Worm (Caenorhabditis elegans) whole organism, early embryonic: ENCODE results near the gene F26G1.9.

Experiments used
- B0310.2 ChIP-seq: sonication (generic microtip); optimal IDR thresholded peaks from 2 replicates; lab custom pipeline; 2016; ENCODE audit warnings: mild to moderate bottlenecking, missing genetic modification characterization, missing compliant biosample characterization
- aly-1 ChIP-seq: sonication (generic microtip); optimal IDR thresholded peaks from 2 replicates; lab custom pipeline; 2016; ENCODE audit warnings: missing genetic modification characterization, missing compliant biosample characterization
- ama-1 ChIP-seq: fragments of 150-350 bp; optimal IDR thresholded peaks from 2 replicates; lab custom pipeline; 2014
- ceh-13 ChIP-seq: fragments of 200-800 bp; sonication (Bioruptor generic); optimal IDR thresholded peaks from 2 replicates; lab custom pipeline; 2018; ENCODE audit warnings: mild to moderate bottlenecking, missing genetic modification characterization, missing compliant biosample characterization
- ceh-36 ChIP-seq: sonication (generic microtip); optimal IDR thresholded peaks from 2 replicates; lab custom pipeline; 2016; ENCODE audit warnings: missing genetic modification characterization, inconsistent platforms, missing compliant biosample characterization
- flt-1 ChIP-seq: fragments of 200-800 bp; sonication (Bioruptor generic); IDR thresholded peaks from 2 replicates; pipeline ENCODE4 v1.3.6; 2022; ENCODE audit warnings: missing genetic modification characterization, missing compliant biosample characterization
- hmbx-1 ChIP-seq: sonication (generic microtip); optimal IDR thresholded peaks from 2 replicates; lab custom pipeline; 2016; ENCODE audit warnings: mild to moderate bottlenecking, missing genetic modification characterization, missing compliant biosample characterization
- hmg-4 ChIP-seq: fragments of 200-800 bp; sonication (Bioruptor generic); optimal IDR thresholded peaks from 2 replicates; lab custom pipeline; 2018; ENCODE audit warnings: mild to moderate bottlenecking, missing genetic modification characterization, missing compliant biosample characterization
- hnd-1 ChIP-seq: sonication (generic microtip); optimal IDR thresholded peaks from 2 replicates; lab custom pipeline; 2016; ENCODE audit warnings: missing genetic modification characterization, missing compliant biosample characterization
- pes-1 ChIP-seq: fragments of 200-800 bp; sonication (Bioruptor generic); IDR thresholded peaks from 2 replicates; pipeline ENCODE4 v1.3.6; 2022; ENCODE audit warnings: missing genetic modification reagents, missing genetic modification characterization, missing compliant biosample characterization
- sea-1 ChIP-seq: fragments of 200-800 bp; sonication (Bioruptor generic); conservative IDR thresholded peaks from 2 replicates; pipeline ENCODE4 v1.3.6; 2022; ENCODE audit warnings: missing genetic modification characterization, missing compliant biosample characterization
- tbx-11 ChIP-seq: fragments of 200-800 bp; sonication (Bioruptor generic); IDR thresholded peaks from 2 replicates; pipeline ENCODE4 v1.3.6; 2022; ENCODE audit warnings: missing genetic modification characterization, missing compliant biosample characterization
- tbx-37 ChIP-seq: fragments of 200-800 bp; sonication (Bioruptor generic); conservative IDR thresholded peaks from 2 replicates; pipeline ENCODE4 v1.3.6; 2022; ENCODE audit warnings: missing genetic modification reagents, missing genetic modification characterization, missing compliant biosample characterization
- tra-4 ChIP-seq: sonication (generic microtip); optimal IDR thresholded peaks from 2 replicates; lab custom pipeline; 2017; ENCODE audit warnings: missing genetic modification characterization, missing compliant biosample characterization

DNA sequence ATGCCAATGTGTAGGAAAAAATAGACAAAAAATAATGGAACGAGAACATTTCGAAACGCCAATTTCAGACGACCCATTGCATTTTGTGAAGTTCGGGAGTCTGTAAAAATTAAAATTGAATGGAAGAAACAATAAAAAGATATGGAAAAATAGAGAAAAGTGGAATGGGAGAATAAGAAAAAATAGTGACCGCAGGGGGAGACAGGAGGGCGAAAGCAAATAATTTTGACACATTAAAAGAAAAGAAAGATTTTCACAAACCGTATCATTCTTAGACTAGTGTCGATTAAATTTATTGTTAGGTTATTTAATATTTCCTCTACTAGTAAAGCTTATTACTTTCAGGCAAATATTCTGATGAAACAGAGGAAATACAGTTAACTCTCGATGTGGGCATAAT, 39.9 kb downstream of the F26G1.9 start, which contains the start of gene F41C3.11:
- TF ChIP-seq hmg-4 = no peak
- no peak for TF ChIP-seq aly-1 (tag; lab: Kevin White, UChicago)
- no peak for TF ChIP-seq hmbx-1 (tag; lab: Kevin White, UChicago)
- TF ChIP-seq ceh-13 = no peak
- TF ChIP-seq ama-1 (lab: Kevin White, UChicago) = no peak
- TF ChIP-seq ceh-36 (tag; lab: Kevin White, UChicago) = no peak
- TF ChIP-seq sea-1 (GFP tag; lab: Robert Waterston, UW) = no peak
- no peak for TF ChIP-seq B0310.2
- TF ChIP-seq flt-1 = no peak
- no peak for TF ChIP-seq pes-1
- no peak for TF ChIP-seq tra-4 (tag; lab: Kevin White, UChicago)
- TF ChIP-seq tbx-11 = no peak
- TF ChIP-seq hnd-1 (tag; lab: Kevin White, UChicago) = no peak
- TF ChIP-seq tbx-37 (GFP tag; lab: Robert Waterston, UW) = no peak
